Fruit fly (Drosophila melanogaster): ENCODE measurements around the gene Lint-1.

Lint-1 gene

DNA sequence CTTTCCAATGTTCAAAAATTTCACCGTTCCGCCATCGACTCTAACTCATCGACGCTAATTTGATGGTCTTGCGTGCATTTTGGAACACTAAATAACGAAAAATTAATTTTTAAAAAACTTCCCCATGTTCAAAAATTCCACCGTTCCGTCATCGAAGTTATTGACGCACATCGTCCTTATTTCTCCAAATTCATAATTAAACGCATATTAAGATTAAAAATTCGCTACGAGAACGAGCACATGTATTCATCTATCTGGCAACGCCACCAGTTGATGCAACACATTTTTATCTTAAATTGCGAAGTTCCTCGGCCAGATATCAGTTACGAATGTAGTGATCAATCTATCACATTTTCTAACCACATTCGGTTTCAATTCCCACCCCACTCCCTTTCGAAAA, at the start of gene Lint-1 (continued):
- TF ChIP-seq slbo (GFP tag; IDR thresholded peaks at IDR 0.05) (peak; percentile 41; the same call in 1 of the 2 replicates), CG9817 (tag; optimal IDR thresholded peaks at IDR 0.05) (peak; percentile 8), CG15269 (tag; optimal IDR thresholded peaks at IDR 0.05) (no peak), CG13775 (GFP tag; optimal IDR thresholded peaks at IDR 0.05) (no peak), unc-4 (GFP tag; IDR thresholded peaks at IDR 0.05; ENCODE audit: partially characterized antibody) (no peak), CG7963 (GFP tag; IDR thresholded peaks at IDR 0.05; ENCODE audit: partially characterized antibody) (no peak), CG6689 (GFP tag; IDR thresholded peaks at IDR 0.05) (no peak), wor (GFP tag; IDR thresholded peaks at IDR 0.05) (no peak), CG12104 (GFP tag; optimal IDR thresholded peaks at IDR 0.05) (no peak), gcm (GFP tag; optimal IDR thresholded peaks at IDR 0.05) (no peak), CG1792 (GFP tag; optimal IDR thresholded peaks at IDR 0.05) (no peak), CG6254 (GFP tag; optimal IDR thresholded peaks at IDR 0.05) (no peak), CG13424 (tag; optimal IDR thresholded peaks at IDR 0.05) (no peak), chif (GFP tag; optimal IDR thresholded peaks at IDR 0.05) (no peak), CG11093 (GFP tag; IDR thresholded peaks at IDR 0.05) (no peak), lola (GFP tag; optimal IDR thresholded peaks at IDR 0.05) (no peak), Atf3 (GFP tag; optimal IDR thresholded peaks at IDR 0.05) (no peak), fd96Cb (tag; optimal IDR thresholded peaks at IDR 0.05) (no peak), az2 (GFP tag; optimal IDR thresholded peaks at IDR 0.05) (no peak), fd3F (GFP tag; optimal IDR thresholded peaks at IDR 0.05) (no peak), zfh1 (GFP tag; IDR thresholded peaks at IDR 0.05) (peak; percentile 26; the same call in 1 of the 3 replicates), CG1024 (GFP tag; IDR thresholded peaks at IDR 0.05) (no peak), CG17802 (tag; optimal IDR thresholded peaks at IDR 0.05) (no peak), da (GFP tag; optimal IDR thresholded peaks at IDR 0.05) (no peak), gsb-n (tag; optimal IDR thresholded peaks at IDR 0.05) (peak; percentile 15), CG42726 (GFP tag; IDR thresholded peaks at IDR 0.05; ENCODE audit: partially characterized antibody) (no peak), CG8388 (GFP tag; optimal IDR thresholded peaks at IDR 0.05) (no peak), CG11560 (tag; IDR thresholded peaks at IDR 0.05) (no peak), Ets65A (GFP tag) (peak; percentile 64), CG4404 (GFP tag; IDR thresholded peaks at IDR 0.05) (no peak; the same call in 1 of the 2 replicates), stc (GFP tag; IDR thresholded peaks at IDR 0.05) (no peak), CG33213 (GFP tag; optimal IDR thresholded peaks at IDR 0.05) (no peak), CG4424 (GFP tag; optimal IDR thresholded peaks at IDR 0.05) (no peak), Fer1 (GFP tag; optimal IDR thresholded peaks at IDR 0.05) (no peak), E2f2 (GFP tag; IDR thresholded peaks at IDR 0.05) (peak; percentile 21; the same call in 1 of the 2 replicates), Sin3A (optimal IDR thresholded peaks at IDR 0.05) (no peak), bbx (GFP tag; IDR thresholded peaks at IDR 0.05; ENCODE audit: partially characterized antibody) (no peak), her (GFP tag; optimal IDR thresholded peaks at IDR 0.05) (peak; percentile 11), btn (GFP tag; optimal IDR thresholded peaks at IDR 0.05) (no peak), eyg (GFP tag; optimal IDR thresholded peaks at IDR 0.05) (no peak), MBD-R2 (GFP tag; IDR thresholded peaks at IDR 0.05) (peak; percentile 33; the same call in 1 of the 2 replicates), CG10959 (GFP tag; IDR thresholded peaks at IDR 0.05) (no peak), CG16815 (GFP tag; optimal IDR thresholded peaks at IDR 0.05) (no peak), Atf6 (GFP tag; IDR thresholded peaks at IDR 0.05) (no peak), Usf (GFP tag; optimal IDR thresholded peaks at IDR 0.05) (no peak), CG9727 (GFP tag; optimal IDR thresholded peaks at IDR 0.05) (no peak), dysf (GFP tag; IDR thresholded peaks at IDR 0.05) (no peak), Kr (GFP tag; optimal IDR thresholded peaks at IDR 0.05) (no peak), CG31441 (GFP tag; IDR thresholded peaks at IDR 0.05) (no peak), B-H1 (GFP tag; IDR thresholded peaks at IDR 0.05) (no peak), sr (GFP tag; IDR thresholded peaks at IDR 0.05) (no peak), CHES-1-like (GFP tag; optimal IDR thresholded peaks at IDR 0.05) (no peak)

Measured in whole organism, embryonic.